Fruit fly (Drosophila melanogaster): Measurements from ENCODE around the gene Rubicon.

The Rubicon gene

dm6 chrX:8690003-8690402 lies 13.1 kb downstream of the Rubicon start, which contains the start of the genes Ppt1 and Ogg1 (continued):
- TF ChIP-seq CG7368 (GFP tag; optimal IDR thresholded peaks at IDR 0.05) (no peak), dac (GFP tag; optimal IDR thresholded peaks at IDR 0.05) (no peak), spab (GFP tag; optimal IDR thresholded peaks at IDR 0.05) (no peak), CG10669 (GFP tag; optimal IDR thresholded peaks at IDR 0.05) (peak; percentile 41), CG6276 (GFP tag; optimal IDR thresholded peaks at IDR 0.05) (no peak), CG6854 (GFP tag; optimal IDR thresholded peaks at IDR 0.05) (no peak), achi (GFP tag; optimal IDR thresholded peaks at IDR 0.05) (peak; percentile 60)

DNA sequence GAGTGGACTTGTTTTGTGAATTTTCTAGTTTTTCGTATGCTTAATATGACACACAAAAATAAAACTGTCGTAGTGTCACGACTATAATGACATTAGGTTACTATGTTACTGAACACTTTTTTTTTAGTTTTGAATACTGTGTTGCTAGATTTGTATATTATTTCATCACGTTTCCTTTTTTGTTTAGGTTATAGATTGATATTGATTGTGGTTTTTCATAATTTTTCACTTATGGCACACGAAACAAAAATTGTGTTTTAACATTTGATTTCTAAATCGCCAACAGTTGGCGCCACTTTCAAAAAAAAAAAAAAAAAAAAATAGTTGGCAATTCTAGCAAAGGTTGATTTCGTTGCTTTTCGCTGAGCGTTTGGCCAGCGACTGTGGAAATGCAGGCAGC lies 16.7 kb downstream of the Rubicon start, which contains the start of gene CG11294:
TSS of gene CG11294 (minus strand) at position 101 of the 400 bp plus-strand sequence.
- no peak for TF ChIP-seq topi (GFP tag; optimal IDR thresholded peaks at IDR 0.05)

DNA sequence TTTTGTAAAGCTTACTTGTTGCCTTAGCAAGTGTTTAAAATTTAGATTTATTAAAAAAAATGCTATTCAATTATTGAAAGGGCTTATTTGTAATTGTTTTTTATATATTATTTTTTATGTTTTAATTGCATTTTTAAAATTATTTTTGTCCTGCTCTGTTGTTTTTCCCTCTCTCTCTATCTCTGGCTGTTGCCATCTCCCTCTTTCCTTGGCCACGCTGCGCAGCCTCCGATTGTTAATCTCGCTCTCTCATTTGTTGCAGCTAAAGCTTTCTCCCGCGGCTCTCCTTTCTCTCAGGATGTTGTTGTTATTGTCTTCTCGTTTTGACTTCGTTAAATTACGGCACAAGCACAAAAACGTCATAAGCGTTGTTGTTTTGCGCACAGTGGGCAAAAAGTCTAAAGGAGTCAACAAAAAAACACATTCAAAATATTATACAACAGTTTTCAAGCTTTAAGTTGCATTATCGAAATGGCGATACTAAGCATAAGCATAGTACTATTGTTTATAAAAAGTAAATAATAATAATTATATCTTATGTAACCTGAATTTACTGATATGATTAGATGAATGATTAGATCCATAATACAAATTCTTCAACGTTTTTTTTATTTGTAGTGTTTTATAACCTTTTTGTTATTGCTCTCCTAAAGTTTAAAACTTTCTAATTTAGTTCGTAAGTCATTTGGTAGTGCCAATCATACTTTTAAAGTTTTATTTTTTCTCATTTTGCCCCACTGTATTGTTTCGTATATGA lies 17.4 kb downstream of the Rubicon start:
- no peak for TF ChIP-seq CG10631 (GFP tag; optimal IDR thresholded peaks at IDR 0.05)
- no peak for TF ChIP-seq fd59A (GFP tag; optimal IDR thresholded peaks at IDR 0.05)
- TF ChIP-seq svp (GFP tag) = peak; percentile 48
- no peak for TF ChIP-seq Blimp-1 (GFP tag; optimal IDR thresholded peaks at IDR 0.05)
- peak; percentile 58 for TF ChIP-seq Eip78C (GFP tag)
- TF ChIP-seq Ets96B (tag; optimal IDR thresholded peaks at IDR 0.05) = peak; percentile 5
- TF ChIP-seq salr (GFP tag; optimal IDR thresholded peaks at IDR 0.05) = peak in 1 of 2 experiments; percentile 15
- TF ChIP-seq Sox15 (GFP tag; optimal IDR thresholded peaks at IDR 0.05) = no peak
- TF ChIP-seq CG6808 (GFP tag; optimal IDR thresholded peaks at IDR 0.05) = no peak
- no peak for TF ChIP-seq vri (GFP tag; optimal IDR thresholded peaks at IDR 0.05)
- peak; percentile 10 for TF ChIP-seq CG32006 (GFP tag; optimal IDR thresholded peaks at IDR 0.05)
- TF ChIP-seq CG34406 (GFP tag; optimal IDR thresholded peaks at IDR 0.05) = peak; percentile 9
- peak; percentile 13 for TF ChIP-seq CG8632 (GFP tag; optimal IDR thresholded peaks at IDR 0.05)
- peak; percentile 13 for TF ChIP-seq OdsH (GFP tag; optimal IDR thresholded peaks at IDR 0.05)
- TF ChIP-seq CG6854 (GFP tag; optimal IDR thresholded peaks at IDR 0.05) = no peak

- no peak for TF ChIP-seq Eip78C (GFP tag)
- TF ChIP-seq CG6792 (GFP tag; optimal IDR thresholded peaks at IDR 0.05) = no peak
- no peak for TF ChIP-seq svp (GFP tag)
- no peak for TF ChIP-seq CG8632 (GFP tag; optimal IDR thresholded peaks at IDR 0.05)
- TF ChIP-seq spab (GFP tag; optimal IDR thresholded peaks at IDR 0.05) = no peak
- TF ChIP-seq CG3032 (tag; optimal IDR thresholded peaks at IDR 0.05) = no peak
- TF ChIP-seq CG10631 (GFP tag; optimal IDR thresholded peaks at IDR 0.05) = no peak
- TF ChIP-seq CG9139 (GFP tag; optimal IDR thresholded peaks at IDR 0.05) = no peak
- TF ChIP-seq Hr38 (GFP tag; optimal IDR thresholded peaks at IDR 0.05) = no peak
- no peak for TF ChIP-seq Met (GFP tag; optimal IDR thresholded peaks at IDR 0.05)
- TF ChIP-seq CG15336 (GFP tag; IDR thresholded peaks at IDR 0.05) = no peak
- TF ChIP-seq CG6163 (GFP tag; IDR thresholded peaks at IDR 0.05) = no peak
Measured at dm6 chrX:8694823-8695492, 18.1 kb downstream of the Rubicon start.

- TF ChIP-seq CG32006 (GFP tag; optimal IDR thresholded peaks at IDR 0.05) (no peak), fkh (GFP tag; optimal IDR thresholded peaks at IDR 0.05) (peak; percentile 8), Hr4 (GFP tag; optimal IDR thresholded peaks at IDR 0.05) (no peak)
Measured at dm6 chrX:8696106-8696595, 19.3 kb downstream of the Rubicon start.

All from whole organism, prepupa.